Worm (Caenorhabditis elegans) whole organism, midembryonic: ENCODE results near the gene cogc-4.
A peak's percentile ranks its signal among the peaks of the same experiment; 100 is the strongest.
"Not testable (repeated sequence)": the region's sequence is repeated elsewhere in the genome, so short reads cannot be mapped to it uniquely, and the experiment has no call there.

Experiments used
- T22C8.4 ChIP-seq: fragments of 200-800 bp; sonication (Bioruptor generic); IDR thresholded peaks from 2 replicates; pipeline ENCODE4 v1.3.6; 2022; ENCODE audit warnings: missing genetic modification characterization, missing compliant biosample characterization
- cog-1 ChIP-seq: sonication (generic microtip); optimal IDR thresholded peaks from 2 replicates; lab custom pipeline; 2016; ENCODE audit warnings: missing genetic modification characterization, missing compliant biosample characterization
- flt-1 ChIP-seq: fragments of 200-800 bp; sonication (Bioruptor generic); IDR thresholded peaks from 2 replicates; pipeline ENCODE4 v1.3.6; 2022; ENCODE audit warnings: missing genetic modification characterization, missing compliant biosample characterization
- med-1 ChIP-seq: sonication (generic microtip); optimal IDR thresholded peaks from 2 replicates; lab custom pipeline; 2017; ENCODE audit warnings: missing genetic modification characterization, mild to moderate bottlenecking, missing compliant biosample characterization, antibody characterized with exemption, missing genetic modification reagents; ENCODE audit not compliant: insufficient read depth
- tab-1 ChIP-seq: fragments of 200-800 bp; sonication (Bioruptor generic); IDR thresholded peaks from 2 replicates; pipeline ENCODE4 v1.3.6; 2022; ENCODE audit warnings: missing genetic modification characterization, missing compliant biosample characterization
- ztf-23 ChIP-seq: fragments of 200-800 bp; sonication (Bioruptor generic); IDR thresholded peaks from 2 replicates; pipeline ENCODE4 v1.3.6; 2022; ENCODE audit warnings: missing genetic modification reagents, missing genetic modification characterization, missing compliant biosample characterization
- ztf-29 ChIP-seq: fragments of 200-800 bp; sonication (Bioruptor generic); IDR thresholded peaks from 2 replicates; pipeline ENCODE4 v1.3.6; 2022; ENCODE audit warnings: missing genetic modification reagents, missing genetic modification characterization, missing compliant biosample characterization

- TF ChIP-seq flt-1 (GFP tag; lab: Robert Waterston, UW); ztf-23 (GFP tag; lab: Robert Waterston, UW); T22C8.4 (GFP tag; lab: Robert Waterston, UW); med-1 (GFP tag; lab: Kevin White, UChicago); ztf-29; cog-1 (tag; lab: Kevin White, UChicago): not testable (repeated sequence)
- TF ChIP-seq tab-1 (GFP tag; lab: Robert Waterston, UW): 0 out of 2 replicates have a peak, but pooled peaks have one; percentile 44
Observed at ce11 chrII:1454379-1454778, 51.1 kb downstream of the cogc-4 start.
